Worm (Caenorhabditis elegans) whole organism, midembryonic: ENCODE data around the gene trpp-1.
"Not testable (repeated sequence)": the region's sequence is repeated elsewhere in the genome, so short reads cannot be mapped to it uniquely, and the experiment has no call there.

Experiments
- T22C8.4 ChIP-seq: fragments of 200-800 bp; sonication (Bioruptor generic); IDR thresholded peaks from 2 replicates; pipeline ENCODE4 v1.3.6; 2022; ENCODE audit warnings: missing genetic modification characterization, missing compliant biosample characterization
- cog-1 ChIP-seq: sonication (generic microtip); optimal IDR thresholded peaks from 2 replicates; lab custom pipeline; 2016; ENCODE audit warnings: missing genetic modification characterization, missing compliant biosample characterization
- flt-1 ChIP-seq: fragments of 200-800 bp; sonication (Bioruptor generic); IDR thresholded peaks from 2 replicates; pipeline ENCODE4 v1.3.6; 2022; ENCODE audit warnings: missing genetic modification characterization, missing compliant biosample characterization
- klf-2 ChIP-seq: fragments of 200-800 bp; sonication (Bioruptor generic); conservative IDR thresholded peaks from 2 replicates; pipeline ENCODE4 v1.3.6; 2022; ENCODE audit warnings: missing genetic modification reagents, missing genetic modification characterization, missing compliant biosample characterization
- med-1 ChIP-seq: sonication (generic microtip); optimal IDR thresholded peaks from 2 replicates; lab custom pipeline; 2017; ENCODE audit warnings: missing genetic modification characterization, mild to moderate bottlenecking, missing compliant biosample characterization, antibody characterized with exemption, missing genetic modification reagents; ENCODE audit not compliant: insufficient read depth
- ref-1 ChIP-seq: fragments of 200-800 bp; sonication (Bioruptor generic); conservative IDR thresholded peaks from 2 replicates; pipeline ENCODE4 v1.3.6; 2022; ENCODE audit warnings: missing genetic modification reagents, missing genetic modification characterization, missing compliant biosample characterization
- tab-1 ChIP-seq: fragments of 200-800 bp; sonication (Bioruptor generic); IDR thresholded peaks from 2 replicates; pipeline ENCODE4 v1.3.6; 2022; ENCODE audit warnings: missing genetic modification characterization, missing compliant biosample characterization
- ztf-23 ChIP-seq: fragments of 200-800 bp; sonication (Bioruptor generic); IDR thresholded peaks from 2 replicates; pipeline ENCODE4 v1.3.6; 2022; ENCODE audit warnings: missing genetic modification reagents, missing genetic modification characterization, missing compliant biosample characterization
- ztf-29 ChIP-seq: fragments of 200-800 bp; sonication (Bioruptor generic); IDR thresholded peaks from 2 replicates; pipeline ENCODE4 v1.3.6; 2022; ENCODE audit warnings: missing genetic modification reagents, missing genetic modification characterization, missing compliant biosample characterization

The trpp-1 gene

DNA sequence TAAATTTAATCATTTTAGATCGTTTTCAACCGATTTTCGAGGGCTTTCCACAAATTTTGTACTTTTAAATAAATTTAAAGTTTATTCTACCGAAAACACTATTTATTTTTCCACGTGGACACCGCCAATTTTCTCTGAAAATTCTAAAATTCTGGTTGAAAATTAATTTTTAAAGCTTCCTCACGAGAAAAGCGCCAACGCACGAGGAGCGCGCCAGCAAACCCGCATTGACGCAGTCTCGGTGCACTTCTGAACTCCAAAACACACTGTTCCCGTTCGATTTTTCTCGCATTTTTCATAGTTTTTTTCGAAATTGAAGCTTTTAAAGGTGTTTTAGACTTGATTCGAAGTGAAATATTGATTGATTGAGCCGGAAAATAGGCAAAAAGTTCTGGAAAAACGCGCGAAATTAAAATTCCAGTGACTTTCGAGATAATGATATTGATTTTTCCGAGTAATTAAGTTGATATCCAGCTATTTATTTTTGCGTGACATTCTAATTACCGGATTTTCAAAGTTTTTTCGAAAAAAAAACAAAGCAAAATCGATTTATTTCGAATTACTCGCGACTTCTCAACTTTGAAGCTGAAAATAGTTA, 24.4 kb upstream of the trpp-1 start, which contains the start of gene cul-3:
cul-3 (plus strand) TSS at position 548 of the 598 bp plus-strand sequence.
- TF ChIP-seq tab-1 (GFP tag; lab: Robert Waterston, UW) (no peak), flt-1 (no peak), ref-1 (GFP tag; lab: Robert Waterston, UW) (no peak), klf-2 (no peak), cog-1 (no peak), ztf-29 (GFP tag; lab: Robert Waterston, UW) (no peak), T22C8.4 (GFP tag; lab: Robert Waterston, UW) (no peak), med-1 (GFP tag; lab: Kevin White, UChicago) (no peak), ztf-23 (no peak)

DNA sequence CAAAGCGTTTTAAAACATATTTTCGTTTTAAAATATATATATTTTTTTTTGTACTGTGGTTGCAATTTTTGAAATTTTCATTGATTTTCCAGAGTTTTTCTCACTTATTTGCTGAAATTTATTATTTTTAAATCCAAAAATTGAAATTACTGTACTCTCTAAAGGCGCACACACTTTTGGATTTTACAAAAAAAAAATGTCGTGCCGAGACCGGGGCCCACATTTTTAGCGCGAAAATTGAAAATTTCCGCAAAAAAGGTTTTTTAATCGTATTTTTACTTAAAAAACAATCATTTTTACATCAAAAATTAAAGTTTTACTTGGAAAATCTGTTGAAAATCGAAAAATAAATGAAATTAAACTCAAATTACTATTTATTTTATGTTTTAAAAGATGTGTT, 16.3 kb upstream of the trpp-1 start:
- TF ChIP-seq flt-1 (no peak), ztf-23 (no peak), T22C8.4 (GFP tag; lab: Robert Waterston, UW) (no peak), cog-1 (no peak), tab-1 (GFP tag; lab: Robert Waterston, UW) (no peak), med-1 (GFP tag; lab: Kevin White, UChicago) (no peak), ref-1 (GFP tag; lab: Robert Waterston, UW) (no peak), klf-2 (no peak), ztf-29 (GFP tag; lab: Robert Waterston, UW) (no peak)

DNA sequence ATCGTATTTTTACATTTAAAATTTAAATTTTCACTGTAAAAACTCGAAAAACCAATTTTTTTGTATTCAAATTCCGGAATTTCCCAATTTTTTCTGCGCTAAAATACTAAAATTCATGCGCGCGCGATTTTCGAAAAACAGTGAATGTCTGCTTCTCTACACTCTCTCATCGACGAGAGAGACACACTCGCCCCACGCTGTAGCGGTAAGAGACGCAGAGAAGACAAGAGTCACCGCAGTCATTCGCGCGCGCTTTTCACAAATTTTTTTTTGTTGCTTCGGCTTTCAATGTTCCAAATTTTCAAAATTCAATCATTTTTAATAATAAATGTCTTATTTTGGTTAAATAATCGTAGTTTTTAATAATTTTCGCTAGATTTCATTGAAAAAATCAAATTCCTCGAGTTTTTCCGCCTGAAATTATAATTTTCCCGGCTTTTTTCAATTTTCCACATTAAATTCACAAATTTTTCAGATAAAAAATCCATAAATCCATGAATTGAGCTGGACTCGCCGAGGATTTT, 15.6 kb upstream of the trpp-1 start, which contains the start of gene arid-1:
arid-1 (plus strand) TSS at position 474 of the 524 bp plus-strand sequence.
- no peak for TF ChIP-seq tab-1 (GFP tag; lab: Robert Waterston, UW)
- no peak for TF ChIP-seq ztf-29 (GFP tag; lab: Robert Waterston, UW)
- no peak for TF ChIP-seq klf-2
- no peak for TF ChIP-seq med-1 (GFP tag; lab: Kevin White, UChicago)
- TF ChIP-seq cog-1: no peak
- no peak for TF ChIP-seq ztf-23
- TF ChIP-seq flt-1: no peak
- no peak for TF ChIP-seq ref-1 (GFP tag; lab: Robert Waterston, UW)
- no peak for TF ChIP-seq T22C8.4 (GFP tag; lab: Robert Waterston, UW)

DNA sequence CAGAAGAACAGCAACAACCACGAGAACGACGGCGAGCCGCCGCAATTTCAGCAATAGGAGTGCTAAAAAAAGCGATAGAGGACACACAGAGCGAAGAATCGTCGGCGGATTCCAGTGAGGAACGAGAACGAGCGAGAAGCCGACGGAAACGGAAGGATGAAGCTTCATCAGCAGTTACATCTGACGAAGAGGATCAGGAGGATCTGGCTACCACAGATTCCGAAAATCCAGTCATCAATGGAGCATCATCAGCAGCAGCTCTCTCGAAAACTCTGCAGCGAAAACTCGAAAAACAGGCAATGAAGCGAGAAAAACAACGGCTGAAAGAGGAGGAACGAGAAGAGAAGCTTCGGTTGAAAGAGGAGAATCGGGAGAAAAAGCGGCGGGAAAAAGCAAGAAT, 12.0 kb upstream of the trpp-1 start:
- TF ChIP-seq cog-1: no peak

DNA sequence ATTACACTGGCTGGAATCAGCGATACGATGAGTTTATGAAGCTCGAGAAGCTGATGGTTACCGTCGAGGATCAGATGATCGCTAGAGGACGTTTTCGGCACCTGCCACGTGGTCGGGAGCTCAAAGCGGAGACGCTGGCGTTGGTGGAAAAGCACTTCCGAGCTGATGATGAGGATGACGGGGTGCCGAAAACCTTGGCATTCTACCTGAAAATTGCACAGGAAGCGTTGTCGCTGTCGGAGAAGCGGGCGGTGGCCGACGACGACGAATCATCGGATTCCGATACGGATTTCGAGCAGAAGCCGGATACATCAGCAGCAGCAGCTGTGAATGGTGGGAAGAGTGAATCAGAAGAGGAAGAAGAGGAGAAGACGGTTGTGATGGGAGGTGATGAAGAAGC, 6.6 kb upstream of the trpp-1 start:
- TF ChIP-seq tab-1 (GFP tag; lab: Robert Waterston, UW) (no peak), med-1 (GFP tag; lab: Kevin White, UChicago) (no peak), ztf-23 (no peak), flt-1 (no peak), T22C8.4 (GFP tag; lab: Robert Waterston, UW) (no peak), ztf-29 (GFP tag; lab: Robert Waterston, UW) (no peak), cog-1 (no peak), klf-2 (no peak), ref-1 (GFP tag; lab: Robert Waterston, UW) (no peak)

DNA sequence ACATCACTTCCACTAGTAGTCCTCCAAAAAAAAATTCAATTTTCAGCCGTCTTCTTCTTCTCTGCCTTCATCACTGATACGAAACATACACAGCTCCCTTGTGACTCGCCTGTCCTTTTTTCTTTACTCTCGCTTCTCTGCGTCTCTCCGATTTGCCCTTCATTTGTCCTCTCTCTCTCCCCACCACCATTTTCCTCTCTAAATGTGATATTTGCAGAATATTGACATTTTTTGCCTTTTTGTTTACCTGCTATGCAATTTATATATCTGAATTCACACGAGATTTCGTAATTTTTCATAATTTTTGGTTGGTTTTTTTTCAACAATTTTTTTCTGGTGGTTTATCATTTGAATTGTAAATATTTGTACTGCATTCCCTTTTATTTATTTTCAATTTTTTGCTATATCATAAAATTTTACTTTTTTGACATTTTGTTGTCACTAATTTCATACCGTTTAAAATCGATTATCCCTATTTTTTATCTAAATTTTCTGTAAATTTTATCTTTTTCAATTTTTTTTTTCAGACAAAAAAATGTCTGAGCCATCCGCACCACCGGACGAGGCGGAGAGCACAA, 2.5 kb downstream of the trpp-1 start, which contains the start of gene lec-12:
lec-12 (plus strand) TSS at position 528 of the 578 bp plus-strand sequence.
- TF ChIP-seq ztf-29 (GFP tag; lab: Robert Waterston, UW) (no peak), ztf-23 (no peak), flt-1 (no peak), cog-1 (no peak), tab-1 (GFP tag; lab: Robert Waterston, UW) (no peak), ref-1 (GFP tag; lab: Robert Waterston, UW) (no peak), klf-2 (no peak), med-1 (GFP tag; lab: Kevin White, UChicago) (no peak), T22C8.4 (GFP tag; lab: Robert Waterston, UW) (no peak)

DNA sequence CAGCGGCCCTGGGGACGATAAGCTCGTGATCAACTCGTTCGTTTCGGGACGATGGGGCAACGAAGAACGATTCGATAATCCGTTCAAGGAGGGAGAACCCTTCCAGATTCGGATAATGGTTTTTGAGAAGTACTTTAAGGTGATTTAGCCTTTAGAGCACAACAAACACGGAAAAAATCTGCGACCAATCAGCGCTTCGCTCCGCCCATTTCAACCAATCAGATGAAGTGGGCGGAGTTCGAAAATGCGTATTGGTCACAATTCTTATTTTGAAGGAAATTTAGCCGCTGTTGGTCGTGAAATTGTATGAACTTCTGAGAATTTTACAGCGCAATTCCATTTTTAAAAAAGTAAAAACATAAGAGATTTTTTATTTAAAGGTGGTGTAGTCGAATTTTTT, 5.4 kb downstream of the trpp-1 start:
- TF ChIP-seq flt-1 (no peak), ztf-29 (GFP tag; lab: Robert Waterston, UW) (no peak), cog-1 (no peak), ztf-23 (no peak), klf-2 (no peak), med-1 (GFP tag; lab: Kevin White, UChicago) (no peak), T22C8.4 (GFP tag; lab: Robert Waterston, UW) (no peak), tab-1 (GFP tag; lab: Robert Waterston, UW) (no peak)

DNA sequence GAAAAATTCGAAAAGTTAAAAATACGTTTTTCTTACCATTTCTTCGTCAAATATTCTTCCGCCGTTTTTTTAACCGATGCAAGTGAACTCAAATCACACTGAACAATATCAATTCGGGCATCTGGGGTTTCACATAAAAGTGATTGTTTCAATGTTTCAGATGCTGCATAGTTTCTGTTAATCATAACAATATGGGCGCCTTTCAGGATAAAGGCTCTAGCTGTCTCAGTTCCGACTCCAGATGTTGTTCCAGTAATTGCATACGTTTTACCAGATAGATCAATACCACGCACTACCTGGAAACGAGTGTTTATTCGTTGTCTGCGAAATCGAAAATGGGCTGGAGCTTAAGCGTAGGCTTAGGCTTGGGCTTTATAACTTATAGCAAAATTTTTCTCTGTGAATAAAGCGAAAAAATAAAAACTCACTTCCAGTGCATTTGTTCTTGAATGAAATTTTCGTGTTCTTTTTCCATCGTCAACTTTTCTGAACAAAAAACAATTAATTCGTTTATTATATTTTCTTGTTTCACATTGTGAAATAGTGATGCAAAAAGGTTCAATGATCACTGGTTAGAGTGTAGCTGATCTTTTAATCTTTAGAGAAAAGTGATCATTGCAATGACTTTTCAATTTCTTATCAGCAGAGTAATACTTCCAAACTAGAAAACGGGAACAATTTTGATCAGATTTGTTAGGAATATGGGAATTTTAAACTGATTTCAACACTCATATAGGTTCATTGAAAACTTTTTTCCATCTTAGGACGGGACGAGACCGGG, 10.2 kb downstream of the trpp-1 start:
- no peak for TF ChIP-seq ref-1 (GFP tag; lab: Robert Waterston, UW)

DNA sequence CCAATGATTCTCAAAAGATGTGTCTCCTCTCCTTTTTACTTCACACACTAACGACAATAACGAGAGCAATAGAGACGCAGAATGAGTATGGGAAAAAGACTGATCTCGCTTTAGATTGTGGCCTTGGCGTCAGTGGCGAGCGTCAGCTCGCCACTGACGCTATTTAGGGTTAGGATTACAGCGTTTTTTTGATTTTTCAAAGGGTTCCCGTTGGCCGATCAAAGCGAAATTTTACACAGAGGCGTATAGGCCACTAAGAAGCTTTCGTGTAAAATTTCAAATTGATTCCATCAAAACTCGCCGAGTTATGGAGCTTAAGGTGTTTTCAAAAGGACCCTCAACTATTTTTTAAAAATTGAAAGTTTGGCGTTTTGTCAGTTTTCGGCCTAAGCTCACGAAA, 11.3 kb downstream of the trpp-1 start, which contains the start of gene DC2.5:
DC2.5 (minus strand) TSS at position 101 of the 400 bp plus-strand sequence.
- TF ChIP-seq tab-1, ref-1, ztf-29 (GFP tag; lab: Robert Waterston, UW): not testable (repeated sequence)

DNA sequence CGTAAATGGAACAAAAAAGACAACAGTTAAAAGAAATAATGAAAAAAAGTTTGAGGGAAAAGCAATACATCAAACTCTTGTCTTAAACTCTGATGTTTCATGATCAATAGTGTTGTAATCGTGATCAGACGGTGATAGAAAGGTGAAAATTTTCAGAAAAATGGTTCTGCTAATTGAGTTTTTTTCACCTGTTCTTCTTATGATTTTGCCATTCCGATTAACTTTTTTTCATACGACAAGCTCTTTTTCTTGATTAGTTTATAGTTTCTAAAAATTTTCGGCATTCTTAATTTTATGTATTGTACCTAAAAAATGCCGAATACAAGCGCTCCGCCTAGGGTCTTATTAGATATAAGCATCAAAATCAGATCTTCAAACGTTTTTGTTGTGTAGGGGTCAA, 14.3 kb downstream of the trpp-1 start:
- TF ChIP-seq med-1 (GFP tag; lab: Kevin White, UChicago) (no peak), ref-1 (GFP tag; lab: Robert Waterston, UW) (no peak), cog-1 (no peak), ztf-29 (GFP tag; lab: Robert Waterston, UW) (no peak), T22C8.4 (GFP tag; lab: Robert Waterston, UW) (no peak), flt-1 (no peak), tab-1 (GFP tag; lab: Robert Waterston, UW) (no peak), ztf-23 (no peak)
